Fruit fly (Drosophila melanogaster): ENCODE results near the gene CG17097.

dm6 chr2L:10688764-10689163, 42.5 kb downstream of the CG17097 start:
- TF ChIP-seq psq (optimal IDR thresholded peaks at IDR 0.05), result no peak
- no peak for TF ChIP-seq h (optimal IDR thresholded peaks at IDR 0.05)
- TF ChIP-seq Myc (optimal IDR thresholded peaks at IDR 0.05), result no peak
- no peak for TF ChIP-seq Sin3A (optimal IDR thresholded peaks at IDR 0.05)
- TF ChIP-seq ttk (optimal IDR thresholded peaks at IDR 0.05), result no peak
- TF ChIP-seq insv (optimal IDR thresholded peaks at IDR 0.05), result no peak
